Worm (Caenorhabditis elegans) whole organism, mixed stage, embryonic: ENCODE data around the gene pmk-1.

ENCODE experiments used
- M03D4.4 ChIP-seq: sonication (generic microtip); optimal IDR thresholded peaks from 2 replicates; lab custom pipeline; 2017; ENCODE audit warnings: mild to moderate bottlenecking, missing genetic modification characterization, missing compliant biosample characterization
- blmp-1 ChIP-seq: fragments of 150-350 bp; optimal IDR thresholded peaks from 2 replicates; lab custom pipeline; 2014; ENCODE audit warnings: missing biosample characterization, missing genetic modification characterization
- ceh-39 ChIP-seq: fragments of 150-350 bp; optimal IDR thresholded peaks from 2 replicates; lab custom pipeline; 2014; ENCODE audit warnings: missing biosample characterization, missing genetic modification characterization
- ces-1 ChIP-seq: fragments of 150-350 bp; optimal IDR thresholded peaks from 2 replicates; lab custom pipeline; 2014; ENCODE audit warnings: missing biosample characterization, missing genetic modification reagents, missing genetic modification characterization
- cnd-1 ChIP-seq: fragments of 200-800 bp; sonication (Bioruptor generic); optimal IDR thresholded peaks from 2 replicates; lab custom pipeline; 2018; ENCODE audit warnings: mild to moderate bottlenecking, missing genetic modification characterization, missing compliant biosample characterization
- drap-1 ChIP-seq: fragments of 200-800 bp; sonication (Bioruptor generic); optimal IDR thresholded peaks from 3 replicates; lab custom pipeline; 2018; ENCODE audit warnings: mild to moderate bottlenecking, missing genetic modification characterization, missing compliant biosample characterization
- elt-1 ChIP-seq: sonication (generic microtip); optimal IDR thresholded peaks from 2 replicates; lab custom pipeline; 2017; ENCODE audit warnings: missing genetic modification characterization, mild to moderate bottlenecking, missing compliant biosample characterization, antibody characterized with exemption, moderate library complexity, borderline replicate concordance; ENCODE audit not compliant: insufficient read depth
- elt-3 ChIP-seq: fragments of 150-350 bp; optimal IDR thresholded peaks from 2 replicates; lab custom pipeline; 2014; ENCODE audit warnings: missing biosample characterization, missing genetic modification characterization
- ham-2 ChIP-seq: fragments of 200-800 bp; sonication (Bioruptor generic); optimal IDR thresholded peaks from 2 replicates; lab custom pipeline; 2018; ENCODE audit warnings: mild to moderate bottlenecking, missing genetic modification characterization, missing compliant biosample characterization
- hlh-1 ChIP-seq: fragments of 150-350 bp; optimal IDR thresholded peaks from 2 replicates; lab custom pipeline; 2014; ENCODE audit warnings: missing biosample characterization, missing genetic modification reagents, missing genetic modification characterization
- lin-13 ChIP-seq: fragments of 150-350 bp; optimal IDR thresholded peaks from 2 replicates; lab custom pipeline; 2014; ENCODE audit warnings: missing biosample characterization, missing genetic modification characterization
- lin-32 ChIP-seq: fragments of 200-800 bp; sonication (Bioruptor generic); optimal IDR thresholded peaks from 2 replicates; lab custom pipeline; 2018; ENCODE audit warnings: mild to moderate bottlenecking, missing genetic modification characterization, missing compliant biosample characterization
- lsy-2 ChIP-seq: fragments of 150-350 bp; optimal IDR thresholded peaks from 2 replicates; lab custom pipeline; 2014; ENCODE audit warnings: missing biosample characterization, missing genetic modification characterization
- mab-5 ChIP-seq: fragments of 150-350 bp; optimal IDR thresholded peaks from 2 replicates; lab custom pipeline; 2014; ENCODE audit warnings: missing biosample characterization, missing genetic modification characterization
- mep-1 ChIP-seq: fragments of 150-350 bp; optimal IDR thresholded peaks from 2 replicates; lab custom pipeline; 2017; ENCODE audit warnings: missing biosample characterization, missing genetic modification reagents, missing genetic modification characterization, inconsistent platforms
- mls-2 ChIP-seq: sonication (generic microtip); optimal IDR thresholded peaks from 2 replicates; lab custom pipeline; 2016; ENCODE audit warnings: mild to moderate bottlenecking, missing genetic modification characterization, moderate library complexity, missing compliant biosample characterization
- nhr-12 ChIP-seq: fragments of 150-350 bp; optimal IDR thresholded peaks from 2 replicates; lab custom pipeline; 2014; ENCODE audit warnings: missing biosample characterization, missing genetic modification characterization
- nhr-2 ChIP-seq: fragments of 150-350 bp; optimal IDR thresholded peaks from 2 replicates; lab custom pipeline; 2014; ENCODE audit warnings: missing biosample characterization, missing genetic modification characterization
- nhr-237 ChIP-seq: fragments of 150-350 bp; optimal IDR thresholded peaks from 2 replicates; lab custom pipeline; 2014; ENCODE audit warnings: missing biosample characterization, missing genetic modification characterization
- nhr-76 ChIP-seq: sonication (generic microtip); optimal IDR thresholded peaks from 2 replicates; lab custom pipeline; 2017; ENCODE audit warnings: missing biosample characterization, missing genetic modification characterization
- pha-4 ChIP-seq: fragments of 150-350 bp; optimal IDR thresholded peaks from 2 replicates; lab custom pipeline; 2018; ENCODE audit warnings: missing biosample characterization, missing genetic modification reagents, missing genetic modification characterization
- sem-2 ChIP-seq: fragments of 200-800 bp; sonication (Bioruptor generic); optimal IDR thresholded peaks from 2 replicates; lab custom pipeline; 2018; ENCODE audit warnings: mild to moderate bottlenecking, missing genetic modification characterization, missing compliant biosample characterization
- snpc-4 ChIP-seq: fragments of 150-350 bp; optimal IDR thresholded peaks from 2 replicates; lab custom pipeline; 2014; ENCODE audit warnings: missing biosample characterization, missing genetic modification characterization
- sptf-1 ChIP-seq: sonication (generic microtip); optimal IDR thresholded peaks from 2 replicates; lab custom pipeline; 2017; ENCODE audit warnings: mild to moderate bottlenecking, missing genetic modification characterization, moderate library complexity, missing compliant biosample characterization
- tbx-8 ChIP-seq: fragments of 200-800 bp; sonication (Bioruptor generic); optimal IDR thresholded peaks from 2 replicates; lab custom pipeline; 2018; ENCODE audit warnings: mild to moderate bottlenecking, missing genetic modification characterization, moderate library complexity, missing compliant biosample characterization
- unc-39 ChIP-seq: fragments of 150-350 bp; optimal IDR thresholded peaks from 2 replicates; lab custom pipeline; 2014; ENCODE audit warnings: missing biosample characterization, missing genetic modification characterization
- ztf-11 ChIP-seq: fragments of 150-350 bp; optimal IDR thresholded peaks from 2 replicates; lab custom pipeline; 2014; ENCODE audit warnings: missing biosample characterization, missing genetic modification characterization

Gene pmk-1

DNA sequence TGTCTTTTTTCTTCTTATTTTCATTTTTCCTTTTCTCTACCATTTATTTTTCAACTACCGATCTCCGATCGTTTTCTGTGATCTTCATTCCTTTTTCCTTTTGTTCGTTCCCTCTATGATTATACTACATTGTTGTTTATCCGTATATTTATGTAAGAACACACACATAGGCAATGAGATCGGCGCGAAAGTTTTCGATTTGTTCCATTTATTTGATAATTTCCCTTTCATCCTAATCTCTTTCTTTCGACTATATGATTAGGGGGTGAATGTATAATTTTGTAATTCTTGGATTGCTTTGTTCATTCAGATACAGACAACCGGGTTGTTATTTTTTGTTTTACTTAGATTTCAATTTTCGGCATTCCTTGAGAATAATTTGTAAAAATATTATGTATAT, 25.0 kb downstream of the pmk-1 start:
- TF ChIP-seq lin-13 (tag; lab: Kevin White, UChicago) (no peak), blmp-1 (tag; lab: Kevin White, UChicago) (peak; percentile 83), elt-1 (tag; lab: Kevin White, UChicago) (no peak)
- TF ChIP-seq, all 35 proteins: peak for 1

- no peak for TF ChIP-seq sem-2
- TF ChIP-seq, all 35 proteins: peak for 0
Measured at ce11 chrIV:8174792-8175191, 26.2 kb downstream of the pmk-1 start.

ce11 chrIV:8175686-8176532, 27.3 kb downstream of the pmk-1 start, which contains the start of gene pct-1:
Gene pct-1, plus strand, starts transcription at chrIV:8176482.
- TF ChIP-seq ces-1 (GFP tag; lab: Kevin White, UChicago) (peak; percentile 69), sptf-1 (tag; lab: Kevin White, UChicago) (no peak)

DNA sequence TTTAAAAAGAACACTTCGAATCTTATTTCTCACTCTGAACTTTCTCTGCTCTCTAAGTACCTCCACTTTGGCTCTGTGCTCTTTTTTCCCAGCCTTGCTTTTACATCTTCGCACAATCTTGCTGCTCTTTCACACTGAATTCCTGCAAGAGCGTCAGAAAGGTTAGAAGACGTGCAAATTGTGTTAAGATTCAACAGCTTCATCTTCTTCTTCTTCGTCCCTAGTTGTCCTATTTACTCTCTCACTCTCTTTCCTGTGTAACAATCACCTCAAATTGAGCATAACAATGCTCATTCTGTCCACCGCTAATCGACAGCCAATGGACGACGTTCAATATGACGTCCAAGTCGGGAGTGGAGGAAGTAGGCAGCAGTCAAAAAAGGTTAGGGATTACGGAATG, 32.8 kb downstream of the pmk-1 start:
- TF ChIP-seq drap-1 (no peak), ces-1 (GFP tag; lab: Kevin White, UChicago) (peak; percentile 87)
- TF ChIP-seq, all 35 proteins: peak for 1

- no peak for TF ChIP-seq elt-1 (tag; lab: Kevin White, UChicago)
- no peak for TF ChIP-seq nhr-237 (tag; lab: Kevin White, UChicago)
- peak; percentile 15 for TF ChIP-seq hlh-1 (tag; lab: Kevin White, UChicago)
- TF ChIP-seq lin-13 (tag; lab: Kevin White, UChicago) = no peak
- peak; percentile 61 for TF ChIP-seq cnd-1 (tag; lab: Kevin White, UChicago)
- TF ChIP-seq snpc-4 (tag; lab: Kevin White, UChicago) = no peak
- no peak for TF ChIP-seq elt-3 (tag; lab: Kevin White, UChicago)
- no peak for TF ChIP-seq M03D4.4 (tag; lab: Kevin White, UChicago)
- no peak for TF ChIP-seq ham-2 (GFP tag; lab: Kevin White, UChicago)
- no peak for TF ChIP-seq lsy-2 (tag; lab: Kevin White, UChicago)
- no peak for TF ChIP-seq tbx-8 (GFP tag; lab: Kevin White, UChicago)
- peak; percentile 80 for TF ChIP-seq ces-1 (GFP tag; lab: Kevin White, UChicago)
- no peak for TF ChIP-seq blmp-1 (tag; lab: Kevin White, UChicago)
- peak; percentile 13 for TF ChIP-seq pha-4 (tag; lab: Kevin White, UChicago)
- peak; percentile 12 for TF ChIP-seq ztf-11 (tag; lab: Kevin White, UChicago)
- no peak for TF ChIP-seq mab-5 (tag; lab: Kevin White, UChicago)
- peak; percentile 55 for TF ChIP-seq nhr-2 (tag; lab: Kevin White, UChicago)
Measured at ce11 chrIV:8182566-8182965, 34.0 kb downstream of the pmk-1 start.

DNA sequence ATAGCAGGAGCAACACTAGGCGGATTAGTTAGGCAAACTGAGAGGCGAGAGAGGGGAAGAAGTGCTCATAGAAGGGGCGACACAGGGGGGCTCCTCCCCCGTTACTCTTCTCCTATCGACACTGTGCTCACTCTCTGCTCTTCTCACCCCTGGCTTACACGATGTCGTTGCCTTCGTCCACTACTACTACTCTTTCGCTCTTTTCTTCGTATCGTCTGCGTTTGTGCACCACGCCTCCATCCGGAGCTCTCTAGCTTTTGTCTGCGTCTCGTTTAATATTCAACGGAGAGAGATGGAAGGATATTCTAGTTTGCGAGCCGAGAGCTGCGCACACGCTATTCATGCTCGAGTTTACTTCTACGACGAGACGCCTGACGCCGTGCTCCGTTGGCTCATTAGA, 34.7 kb downstream of the pmk-1 start:
- TF ChIP-seq nhr-12 (tag; lab: Kevin White, UChicago) (no peak), nhr-76 (tag; lab: Kevin White, UChicago) (no peak), nhr-237 (tag; lab: Kevin White, UChicago) (no peak), mab-5 (tag; lab: Kevin White, UChicago) (no peak), nhr-2 (tag; lab: Kevin White, UChicago) (no peak), lin-13 (tag; lab: Kevin White, UChicago) (no peak), sptf-1 (tag; lab: Kevin White, UChicago) (peak; percentile 43), ces-1 (GFP tag; lab: Kevin White, UChicago) (peak; percentile 81), snpc-4 (tag; lab: Kevin White, UChicago) (no peak), mep-1 (no peak), mls-2 (tag; lab: Kevin White, UChicago) (peak; percentile 63), unc-39 (tag; lab: Kevin White, UChicago) (no peak), ceh-39 (no peak), cnd-1 (tag; lab: Kevin White, UChicago) (peak; percentile 36), elt-3 (tag; lab: Kevin White, UChicago) (no peak), elt-1 (tag; lab: Kevin White, UChicago) (no peak), M03D4.4 (tag; lab: Kevin White, UChicago) (peak; percentile 8), lin-32 (GFP tag; lab: Kevin White, UChicago) (no peak), lsy-2 (tag; lab: Kevin White, UChicago) (no peak), blmp-1 (tag; lab: Kevin White, UChicago) (no peak), ztf-11 (tag; lab: Kevin White, UChicago) (no peak)
